Worm (Caenorhabditis elegans) whole organism, midembryonic: Measurements from ENCODE around the gene spp-28.

Experiments used
- flt-1 ChIP-seq: fragments of 200-800 bp; sonication (Bioruptor generic); IDR thresholded peaks from 2 replicates; pipeline ENCODE4 v1.3.6; 2022; ENCODE audit warnings: missing genetic modification characterization, missing compliant biosample characterization
- med-1 ChIP-seq: sonication (generic microtip); optimal IDR thresholded peaks from 2 replicates; lab custom pipeline; 2017; ENCODE audit warnings: missing genetic modification characterization, mild to moderate bottlenecking, missing compliant biosample characterization, antibody characterized with exemption, missing genetic modification reagents; ENCODE audit not compliant: insufficient read depth
- ref-1 ChIP-seq: fragments of 200-800 bp; sonication (Bioruptor generic); conservative IDR thresholded peaks from 2 replicates; pipeline ENCODE4 v1.3.6; 2022; ENCODE audit warnings: missing genetic modification reagents, missing genetic modification characterization, missing compliant biosample characterization
- tab-1 ChIP-seq: fragments of 200-800 bp; sonication (Bioruptor generic); IDR thresholded peaks from 2 replicates; pipeline ENCODE4 v1.3.6; 2022; ENCODE audit warnings: missing genetic modification characterization, missing compliant biosample characterization

ce11 chrIII:4166745-4167144 is 23.4 kb downstream of the spp-28 start, which contains the start of gene rnf-5:
- TF ChIP-seq tab-1 (GFP tag; lab: Robert Waterston, UW) (no peak), flt-1 (no peak), med-1 (GFP tag; lab: Kevin White, UChicago) (no peak), ref-1 (GFP tag; lab: Robert Waterston, UW) (no peak)
